Worm (Caenorhabditis elegans): ENCODE measurements around the gene sad-1.

sad-1 gene

ce11 chrX:13527347-13528092 lies 27.1 kb upstream of the sad-1 start, which contains the start of gene pab-2 (continued):
- TF ChIP-seq C16A3.4 (tag; optimal IDR thresholded peaks at IDR 0.05) (peak; percentile 56), rnt-1 (tag; optimal IDR thresholded peaks at IDR 0.05) (peak; percentile 80), unc-98 (GFP tag; IDR thresholded peaks at IDR 0.05) (no peak), dsc-1 (tag; optimal IDR thresholded peaks at IDR 0.05) (peak; percentile 21), fos-1 (tag; optimal IDR thresholded peaks at IDR 0.05) (peak; percentile 53), dpl-1 (GFP tag; optimal IDR thresholded peaks at IDR 0.05) (peak in 1 of 3 experiments; percentile 12), grh-1 (GFP tag; IDR thresholded peaks at IDR 0.05) (peak; percentile 43; the same call in 1 of the 2 replicates), nhr-71 (tag; optimal IDR thresholded peaks at IDR 0.05) (peak; percentile 90), vab-15 (tag; optimal IDR thresholded peaks at IDR 0.05) (no peak), snu-23 (GFP tag; optimal IDR thresholded peaks at IDR 0.05) (peak; percentile 87), mef-2 (tag; optimal IDR thresholded peaks at IDR 0.05) (no peak), unc-86 (tag; optimal IDR thresholded peaks at IDR 0.05) (peak; percentile 60), mep-1 (tag; optimal IDR thresholded peaks at IDR 0.05) (peak; percentile 69), irx-1 (tag; optimal IDR thresholded peaks at IDR 0.05) (peak; percentile 34), isw-1 (GFP tag; IDR thresholded peaks at IDR 0.05) (peak; percentile 9; the same call in 1 of the 2 replicates), C04F5.9 (tag; optimal IDR thresholded peaks at IDR 0.05) (no peak), lir-3 (tag; optimal IDR thresholded peaks at IDR 0.05; ENCODE audit: poor library complexity) (no peak), nhr-20 (tag; optimal IDR thresholded peaks at IDR 0.05) (peak; percentile 90), ztf-4 (tag; optimal IDR thresholded peaks at IDR 0.05) (peak; percentile 74), fkh-10 (GFP tag; optimal IDR thresholded peaks at IDR 0.05) (no peak), elt-3 (tag; optimal IDR thresholded peaks at IDR 0.05) (peak in 3 of 6 experiments; percentile 32 to 44 (median 38)), hlh-4 (tag; optimal IDR thresholded peaks at IDR 0.05) (no peak), tbx-2 (tag; optimal IDR thresholded peaks at IDR 0.05) (peak; percentile 71), egl-13 (tag; optimal IDR thresholded peaks at IDR 0.05) (peak; percentile 54), nhr-237 (tag; optimal IDR thresholded peaks at IDR 0.05) (no peak), hlh-17 (GFP tag; optimal IDR thresholded peaks at IDR 0.05; ENCODE audit: borderline replicate concordance) (no peak), pag-3 (tag; optimal IDR thresholded peaks at IDR 0.05; ENCODE audit: borderline replicate concordance, insufficient read depth) (no peak), ceh-8 (GFP tag; optimal IDR thresholded peaks at IDR 0.05) (no peak), nhr-84 (tag; optimal IDR thresholded peaks at IDR 0.05) (no peak), ztf-11 (tag; optimal IDR thresholded peaks at IDR 0.05) (peak in 1 of 2 experiments; percentile 22), nhr-85 (tag) (peak; percentile 94), aly-2 (tag; optimal IDR thresholded peaks at IDR 0.05) (no peak), blmp-1 (tag; optimal IDR thresholded peaks at IDR 0.05) (peak; percentile 67), tlp-1 (tag; optimal IDR thresholded peaks at IDR 0.05) (no peak), swsn-7 (tag; optimal IDR thresholded peaks at IDR 0.05) (peak; percentile 70), zip-4 (GFP tag; optimal IDR thresholded peaks at IDR 0.05) (no peak), aha-1 (tag; optimal IDR thresholded peaks at IDR 0.05) (no peak), elt-2 (tag; optimal IDR thresholded peaks at IDR 0.05) (peak; percentile 88), Y116A8C.19 (tag; optimal IDR thresholded peaks at IDR 0.05; ENCODE audit: borderline replicate concordance) (no peak), nhr-12 (tag; optimal IDR thresholded peaks at IDR 0.05) (no peak), ceh-82 (tag; optimal IDR thresholded peaks at IDR 0.05) (peak; percentile 15 to 86 (median 76)), ceh-90 (tag; optimal IDR thresholded peaks at IDR 0.05) (no peak), snpc-4 (tag; optimal IDR thresholded peaks at IDR 0.05) (no peak), nhr-11 (tag; optimal IDR thresholded peaks at IDR 0.05) (no peak), ceh-88 (GFP tag; IDR thresholded peaks at IDR 0.05) (no peak), alr-1 (tag; optimal IDR thresholded peaks at IDR 0.05; ENCODE audit: borderline replicate concordance) (no peak), F16B12.6 (tag; optimal IDR thresholded peaks at IDR 0.05) (no peak), egl-27 (tag; optimal IDR thresholded peaks at IDR 0.05) (peak in 1 of 2 experiments; percentile 17), lin-39 (tag; optimal IDR thresholded peaks at IDR 0.05) (no peak), nhr-90 (tag; optimal IDR thresholded peaks at IDR 0.05; ENCODE audit: poor library complexity) (peak; percentile 83), unc-130 (tag; optimal IDR thresholded peaks at IDR 0.05) (peak; percentile 64)
